Fruit fly (Drosophila melanogaster) whole organism, embryonic: ENCODE measurements around the gene ebi.

Experiments used
- Blimp-1 ChIP-seq: fragments of 200-800 bp; sonication (Bioruptor generic); optimal IDR thresholded peaks from 3 replicates; lab custom pipeline; 2018; ENCODE audit warnings: missing biosample characterization, missing genetic modification characterization, mild to moderate bottlenecking, moderate library complexity, missing genetic modification reagents
- CG10979 ChIP-seq: fragments of 200-800 bp; sonication (Bioruptor generic); optimal IDR thresholded peaks from 2 replicates; lab custom pipeline; 2018; ENCODE audit warnings: missing biosample characterization, mild to moderate bottlenecking, missing genetic modification characterization, moderate library complexity
- CG11696 ChIP-seq: fragments of 200-800 bp; sonication (Bioruptor generic); IDR thresholded peaks from 2 replicates; pipeline ENCODE4 v1.3.6; 2022; ENCODE audit warnings: missing biosample characterization, missing genetic modification characterization
- CG12659 ChIP-seq: fragments of 200-800 bp; sonication (Bioruptor generic); optimal IDR thresholded peaks from 3 replicates; lab custom pipeline; 2017; ENCODE audit warnings: mild to moderate bottlenecking, missing biosample characterization, missing genetic modification reagents, missing genetic modification characterization
- CG13296 ChIP-seq: fragments of 200-800 bp; sonication (Bioruptor generic); optimal IDR thresholded peaks from 3 replicates; lab custom pipeline; 2018; ENCODE audit warnings: missing biosample characterization, mild to moderate bottlenecking, missing genetic modification characterization
- CG14014 ChIP-seq: fragments of 200-800 bp; sonication (Bioruptor generic); IDR thresholded peaks from 2 replicates; pipeline ENCODE4 v1.3.6; 2022; ENCODE audit warnings: missing biosample characterization, missing genetic modification characterization
- CG16815 ChIP-seq: fragments of 200-800 bp; sonication (Bioruptor generic); optimal IDR thresholded peaks from 3 replicates; lab custom pipeline; 2017; ENCODE audit warnings: missing biosample characterization, mild to moderate bottlenecking, missing genetic modification characterization
- CG17328 ChIP-seq: fragments of 200-800 bp; sonication (Bioruptor generic); IDR thresholded peaks from 2 replicates; pipeline ENCODE4 v1.3.6; 2022; ENCODE audit warnings: missing biosample characterization, missing genetic modification characterization
- CG17568 ChIP-seq: fragments of 200-800 bp; sonication (Bioruptor generic); optimal IDR thresholded peaks from 2 replicates; lab custom pipeline; 2018; ENCODE audit warnings: missing biosample characterization, mild to moderate bottlenecking, missing genetic modification characterization, moderate library complexity
- CG17912 ChIP-seq: fragments of 200-800 bp; sonication (Bioruptor generic); optimal IDR thresholded peaks from 2 replicates; lab custom pipeline; 2018; ENCODE audit warnings: missing biosample characterization, mild to moderate bottlenecking, missing genetic modification characterization
- CG18619 ChIP-seq: fragments of 200-800 bp; sonication (Bioruptor generic); optimal IDR thresholded peaks from 3 replicates; lab custom pipeline; 2017; ENCODE audit warnings: missing biosample characterization, mild to moderate bottlenecking, missing genetic modification characterization
- CG32532 ChIP-seq: fragments of 200-800 bp; sonication (Bioruptor generic); IDR thresholded peaks from 2 replicates; pipeline ENCODE4 v1.3.6; 2022; ENCODE audit warnings: missing biosample characterization, missing genetic modification characterization
- CG32772 ChIP-seq: fragments of 200-800 bp; sonication (Bioruptor generic); IDR thresholded peaks from 2 replicates; pipeline ENCODE4 v1.3.6; 2022; ENCODE audit warnings: missing biosample characterization, missing genetic modification characterization
- CG34376 ChIP-seq: fragments of 200-800 bp; sonication (Bioruptor generic); optimal IDR thresholded peaks from 2 replicates; lab custom pipeline; 2018; ENCODE audit warnings: missing biosample characterization, mild to moderate bottlenecking, missing genetic modification characterization
- CG3838 ChIP-seq: fragments of 200-800 bp; sonication (Bioruptor generic); optimal IDR thresholded peaks from 3 replicates; lab custom pipeline; 2016; ENCODE audit warnings: missing biosample characterization, missing genetic modification characterization
- CG3995 ChIP-seq: fragments of 200-800 bp; sonication (Bioruptor generic); optimal IDR thresholded peaks from 3 replicates; lab custom pipeline; 2016; ENCODE audit warnings: missing biosample characterization, missing genetic modification characterization
- CG6683 ChIP-seq: fragments of 200-800 bp; sonication (Bioruptor generic); optimal IDR thresholded peaks from 2 replicates; lab custom pipeline; 2017; ENCODE audit warnings: missing biosample characterization, mild to moderate bottlenecking, missing genetic modification characterization, missing genetic modification reagents
- CG6689 ChIP-seq: fragments of 200-800 bp; sonication (Bioruptor generic); IDR thresholded peaks from 2 replicates; pipeline ENCODE4 v1.3.6; 2022; ENCODE audit warnings: missing biosample characterization, missing genetic modification characterization
- CG6791 ChIP-seq: fragments of 200-800 bp; sonication (Bioruptor generic); IDR thresholded peaks from 3 replicates; pipeline ENCODE4 v1.3.6; 2022; ENCODE audit warnings: missing biosample characterization, missing genetic modification characterization; ENCODE audit not compliant: partially characterized antibody
- CG8281 ChIP-seq: fragments of 200-800 bp; sonication (Bioruptor generic); optimal IDR thresholded peaks from 2 replicates; lab custom pipeline; 2018; ENCODE audit warnings: missing biosample characterization, mild to moderate bottlenecking, missing genetic modification characterization, moderate library complexity
- CG8944 ChIP-seq: fragments of 200-800 bp; sonication (Bioruptor generic); optimal IDR thresholded peaks from 3 replicates; lab custom pipeline; 2016; ENCODE audit warnings: missing biosample characterization, missing genetic modification characterization
- CG9609 ChIP-seq: fragments of 200-800 bp; sonication (Bioruptor generic); optimal IDR thresholded peaks from 3 replicates; lab custom pipeline; 2016; ENCODE audit warnings: missing biosample characterization, missing genetic modification characterization
- CG9727 ChIP-seq: fragments of 200-800 bp; sonication (Bioruptor generic); optimal IDR thresholded peaks from 3 replicates; lab custom pipeline; 2017; ENCODE audit warnings: missing biosample characterization, mild to moderate bottlenecking, missing genetic modification characterization
- CHES-1-like ChIP-seq: fragments of 200-800 bp; sonication (Bioruptor generic); optimal IDR thresholded peaks from 2 replicates; lab custom pipeline; 2016; ENCODE audit warnings: missing biosample characterization, missing genetic modification characterization
- Dip2 ChIP-seq: fragments of 200-800 bp; sonication (Bioruptor generic); IDR thresholded peaks from 2 replicates; pipeline ENCODE4 v1.3.6; 2022; ENCODE audit warnings: missing biosample characterization, missing genetic modification characterization
- ERR ChIP-seq: fragments of 200-800 bp; sonication (Bioruptor generic); optimal IDR thresholded peaks from 2 replicates; lab custom pipeline; 2016; ENCODE audit warnings: missing biosample characterization, missing genetic modification characterization
- Gug ChIP-seq: fragments of 200-800 bp; sonication (Bioruptor generic); IDR thresholded peaks from 4 replicates; pipeline ENCODE4 v1.3.6; 2022; ENCODE audit warnings: missing biosample characterization, missing genetic modification characterization
- HmgZ ChIP-seq: fragments of 200-800 bp; sonication (Bioruptor generic); optimal IDR thresholded peaks from 2 replicates; lab custom pipeline; 2018; ENCODE audit warnings: missing biosample characterization, mild to moderate bottlenecking, missing genetic modification characterization
- Hr39 ChIP-seq: fragments of >200 bp; optimal IDR thresholded peaks from 2 replicates; lab custom pipeline; 2017
- Med ChIP-seq: fragments of 200-800 bp; sonication (Bioruptor generic); peaks from one replicate; lab custom pipeline; 2016; ENCODE audit warnings: missing biosample characterization, missing genetic modification characterization, mild to moderate bottlenecking, inconsistent platforms, moderate library complexity
- NC2α ChIP-seq: fragments of 200-800 bp; sonication (Bioruptor generic); optimal IDR thresholded peaks from 2 replicates; lab custom pipeline; 2016; ENCODE audit warnings: missing biosample characterization, missing genetic modification characterization
- NC2β ChIP-seq: fragments of 200-800 bp; sonication (Bioruptor generic); optimal IDR thresholded peaks from 2 replicates; lab custom pipeline; 2016; ENCODE audit warnings: missing biosample characterization, missing genetic modification characterization
- Vsx1 ChIP-seq: fragments of 200-800 bp; sonication (Bioruptor generic); optimal IDR thresholded peaks from 2 replicates; lab custom pipeline; 2017; ENCODE audit warnings: missing biosample characterization, mild to moderate bottlenecking, missing genetic modification characterization, missing genetic modification reagents
- chm ChIP-seq: fragments of 200-800 bp; sonication (Bioruptor generic); IDR thresholded peaks from 2 replicates; pipeline ENCODE4 v1.3.6; 2022; ENCODE audit warnings: missing biosample characterization, missing genetic modification characterization
- corto ChIP-seq: fragments of 200-800 bp; sonication (Bioruptor generic); optimal IDR thresholded peaks from 2 replicates; lab custom pipeline; 2016; ENCODE audit warnings: missing biosample characterization, mild to moderate bottlenecking, missing genetic modification characterization, moderate library complexity
- crol ChIP-seq: fragments of 200-800 bp; sonication (Bioruptor generic); IDR thresholded peaks from 2 replicates; pipeline ENCODE4 v1.3.6; 2022; ENCODE audit warnings: missing biosample characterization, missing genetic modification characterization
- dmrt11E ChIP-seq: fragments of 200-800 bp; sonication (Bioruptor generic); optimal IDR thresholded peaks from 3 replicates; lab custom pipeline; 2018; ENCODE audit warnings: missing biosample characterization, mild to moderate bottlenecking, missing genetic modification characterization, moderate library complexity
- gem ChIP-seq: fragments of 200-800 bp; sonication (Bioruptor generic); optimal IDR thresholded peaks from 2 replicates; lab custom pipeline; 2019; ENCODE audit warnings: missing biosample characterization, mild to moderate bottlenecking, missing genetic modification characterization, moderate library complexity
- hth ChIP-seq: fragments of >200 bp; optimal IDR thresholded peaks from 2 replicates; lab custom pipeline; 2017; ENCODE audit warnings: inconsistent platforms
- ken ChIP-seq: fragments of 200-800 bp; sonication (Bioruptor generic); IDR thresholded peaks from 3 replicates; pipeline ENCODE4 v1.3.6; 2022; ENCODE audit warnings: missing biosample characterization, missing genetic modification characterization
- otp ChIP-seq: fragments of 200-800 bp; sonication (Bioruptor generic); IDR thresholded peaks from 3 replicates; pipeline ENCODE4, ENCODE4 v1.3.6; 2022; ENCODE audit warnings: missing biosample characterization, missing genetic modification characterization
- ranshi ChIP-seq: fragments of 200-800 bp; sonication (Bioruptor generic); IDR thresholded peaks from 2 replicates; pipeline ENCODE4 v1.3.6; 2022; ENCODE audit warnings: missing biosample characterization, missing genetic modification characterization
- sd ChIP-seq: fragments of 200-800 bp; sonication (Bioruptor generic); optimal IDR thresholded peaks from 3 replicates; lab custom pipeline; 2018; ENCODE audit warnings: missing biosample characterization, mild to moderate bottlenecking, missing genetic modification characterization, moderate library complexity
- sens ChIP-seq: fragments of 200-800 bp; sonication (Bioruptor generic); peaks from one replicate; lab custom pipeline; 2016; ENCODE audit warnings: missing biosample characterization, missing genetic modification characterization
- sisA ChIP-seq: fragments of 200-800 bp; sonication (Bioruptor generic); IDR thresholded peaks from 2 replicates; pipeline ENCODE4 v1.3.6; 2022; ENCODE audit warnings: missing biosample characterization, missing genetic modification characterization
- tgo ChIP-seq: fragments of 200-800 bp; sonication (Bioruptor generic); IDR thresholded peaks from 3 replicates; pipeline ENCODE4 v1.3.6; 2022; ENCODE audit warnings: missing biosample characterization, missing genetic modification characterization
- unpg ChIP-seq: fragments of 200-800 bp; sonication (Bioruptor generic); optimal IDR thresholded peaks from 3 replicates; lab custom pipeline; 2018; ENCODE audit warnings: missing biosample characterization, mild to moderate bottlenecking, missing genetic modification characterization, moderate library complexity
- vfl ChIP-seq: fragments of 200-800 bp; sonication (Bioruptor generic); optimal IDR thresholded peaks from 2 replicates; lab custom pipeline; 2016; ENCODE audit warnings: missing biosample characterization, missing genetic modification characterization

Gene ebi

DNA sequence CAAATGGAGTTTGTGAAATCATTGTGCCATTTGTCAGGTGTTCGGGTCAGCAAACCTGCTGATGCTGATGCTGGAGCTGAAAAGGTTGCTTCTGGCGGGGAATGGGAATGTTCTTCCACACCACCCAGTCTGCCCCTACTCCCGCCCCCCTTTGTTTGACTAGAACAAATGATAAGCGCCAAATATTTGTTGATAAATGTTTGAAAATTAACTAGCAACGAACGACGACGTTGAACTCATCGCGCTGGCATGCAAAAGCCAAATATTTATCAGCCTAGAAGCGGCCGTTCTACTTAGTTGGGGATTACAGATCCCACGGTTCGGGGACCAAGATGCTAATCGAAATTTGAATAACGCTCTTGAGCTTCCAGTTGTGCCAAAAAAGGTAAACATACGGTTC is 10.6 kb downstream of the ebi start (continued):
- no peak for TF ChIP-seq CG3995 (GFP tag; lab: Kevin White, UChicago)
- no peak for TF ChIP-seq CG6791
- no peak for TF ChIP-seq CG34376 (GFP tag; lab: Kevin White, UChicago)
- no peak for TF ChIP-seq CG9609 (GFP tag; lab: Kevin White, UChicago)
- peak; percentile 90 for TF ChIP-seq sd (tag; lab: Kevin White, UChicago)
- TF ChIP-seq HmgZ (tag; lab: Kevin White, UChicago), result peak; percentile 10
- TF ChIP-seq NC2β (GFP tag; lab: Kevin White, UChicago), result no peak
- no peak for TF ChIP-seq hth
- no peak for TF ChIP-seq CG3838 (GFP tag; lab: Kevin White, UChicago)
- no peak for TF ChIP-seq CG11696 (GFP tag; lab: Robert Waterston, UW)
- TF ChIP-seq otp, result no peak
- no peak for TF ChIP-seq CG6683 (GFP tag; lab: Kevin White, UChicago)
- no peak for TF ChIP-seq CG8944
- TF ChIP-seq unpg (GFP tag; lab: Kevin White, UChicago), result peak; percentile 3
- TF ChIP-seq CG17568 (GFP tag; lab: Kevin White, UChicago), result peak; percentile 31
- no peak for TF ChIP-seq CG14014 (GFP tag; lab: Robert Waterston, UW)
- TF ChIP-seq ERR (GFP tag; lab: Kevin White, UChicago), result no peak
- no peak for TF ChIP-seq NC2α (GFP tag; lab: Kevin White, UChicago)
- TF ChIP-seq gem, result peak; percentile 13

DNA sequence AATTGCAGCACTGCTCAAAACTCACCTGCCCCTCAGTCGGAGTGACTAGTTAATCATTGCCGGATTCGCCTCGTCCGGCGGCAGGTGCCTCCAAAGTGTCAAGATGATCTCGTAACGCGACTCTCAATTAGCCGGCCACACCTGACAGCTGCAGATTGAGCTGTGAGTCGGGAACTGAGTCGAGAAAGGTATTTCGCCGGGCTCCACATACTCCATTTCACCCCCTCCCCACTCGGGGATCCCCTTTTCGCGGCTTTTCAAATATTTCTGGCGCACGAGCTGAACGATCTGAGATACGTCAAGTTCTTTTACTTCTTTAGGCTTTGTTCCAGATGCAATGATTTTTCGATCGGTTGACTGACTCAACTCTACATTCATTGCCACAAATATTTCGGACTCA is 11.6 kb downstream of the ebi start:
- TF ChIP-seq ken (GFP tag; lab: Robert Waterston, UW) (no peak), crol (GFP tag; lab: Robert Waterston, UW) (no peak), Med (GFP tag; lab: Kevin White, UChicago) (peak; percentile 17)

DNA sequence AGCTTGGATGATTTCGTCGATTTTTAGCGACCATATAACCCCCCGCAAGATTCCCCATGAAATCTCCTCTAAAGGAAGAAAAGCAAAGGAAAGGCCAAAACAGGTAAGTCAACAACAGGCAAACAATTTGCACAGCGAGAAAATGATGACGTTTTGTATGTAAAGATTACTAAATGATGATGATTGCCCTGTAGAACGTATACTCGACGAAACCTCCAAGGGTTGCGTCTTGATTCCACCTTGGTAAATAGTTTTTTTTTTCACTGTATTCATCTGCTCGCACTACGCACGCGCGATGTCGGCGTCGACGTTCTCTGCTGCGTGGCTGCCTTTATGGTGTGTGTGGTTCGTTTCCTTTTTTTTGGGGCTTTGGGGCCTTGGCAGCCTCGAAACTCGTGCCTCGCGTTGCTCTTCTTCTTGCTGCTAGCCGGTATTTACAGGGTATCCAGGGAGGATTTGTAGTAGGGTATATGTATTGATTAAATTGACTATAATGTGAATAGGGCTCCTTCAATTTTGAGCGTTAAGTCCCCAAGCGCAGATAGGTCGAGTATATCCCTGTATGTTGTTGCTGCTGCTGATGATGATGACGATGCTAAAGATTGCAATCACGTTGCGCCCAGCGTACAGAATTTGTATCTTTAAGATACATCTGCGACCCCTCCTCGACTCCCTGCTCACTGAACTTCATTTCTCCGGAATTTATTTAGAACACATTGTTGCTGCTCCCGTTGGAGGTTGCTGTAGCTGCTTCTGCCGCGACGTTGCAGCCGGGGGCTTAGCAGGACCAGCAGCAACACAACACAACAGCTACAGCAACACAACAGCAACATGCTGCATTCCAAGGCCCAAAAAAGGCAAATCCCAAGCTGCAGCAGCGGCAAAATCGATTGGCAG is 12.7 kb downstream of the ebi start:
- no peak for TF ChIP-seq Hr39 (lab: Kevin White, UChicago)
- peak; percentile 35 for TF ChIP-seq sisA (GFP tag; lab: Robert Waterston, UW)
- TF ChIP-seq CG16815, result peak; percentile 16
- no peak for TF ChIP-seq Gug
- peak; percentile 52; the same call in 1 of the 2 replicates for TF ChIP-seq CG17328
- TF ChIP-seq dmrt11E, result peak; percentile 24
- no peak for TF ChIP-seq Vsx1 (GFP tag; lab: Kevin White, UChicago)
- TF ChIP-seq CG6689, result peak; percentile 56
- no peak for TF ChIP-seq CG13296 (GFP tag; lab: Kevin White, UChicago)
- TF ChIP-seq Dip2 (GFP tag; lab: Robert Waterston, UW), result no peak
- TF ChIP-seq CG32532 (GFP tag; lab: Robert Waterston, UW), result peak; percentile 41
- TF ChIP-seq CG9727, result peak; percentile 21
- no peak for TF ChIP-seq hth
- no peak for TF ChIP-seq CG32772
- TF ChIP-seq Med (GFP tag; lab: Kevin White, UChicago), result peak; percentile 44
- peak; percentile 76 for TF ChIP-seq sens (GFP tag; lab: Kevin White, UChicago)
- TF ChIP-seq chm (GFP tag; lab: Robert Waterston, UW), result peak; percentile 24; the same call in 1 of the 2 replicates
- TF ChIP-seq tgo (GFP tag; lab: Robert Waterston, UW), result peak; percentile 28; the same call in 1 of the 3 replicates
- TF ChIP-seq Blimp-1 (GFP tag; lab: Kevin White, UChicago), result peak; percentile 23
- peak; percentile 92 for TF ChIP-seq corto (GFP tag; lab: Kevin White, UChicago)
- TF ChIP-seq CG10979 (tag; lab: Kevin White, UChicago), result peak; percentile 47
- TF ChIP-seq CG18619 (GFP tag; lab: Kevin White, UChicago), result no peak
- TF ChIP-seq CHES-1-like (GFP tag; lab: Kevin White, UChicago), result peak; percentile 27
- TF ChIP-seq CG17912 (GFP tag; lab: Kevin White, UChicago), result no peak
- 0 out of 2 replicates have a peak, but pooled peaks have one; percentile 6 for TF ChIP-seq ranshi (GFP tag; lab: Robert Waterston, UW)
- no peak for TF ChIP-seq CG8281 (tag; lab: Kevin White, UChicago)
- TF ChIP-seq CG12659 (GFP tag; lab: Kevin White, UChicago), result no peak
- TF ChIP-seq vfl (GFP tag; lab: Kevin White, UChicago), result peak; percentile 4
